Worm (Caenorhabditis elegans): Measurements from ENCODE around the gene F19G12.11.

ce11 chrX:1383546-1383945, 42.8 kb downstream of the F19G12.11 start:
- TF ChIP-seq unc-86 (tag; optimal IDR thresholded peaks at IDR 0.05) (no peak), pros-1 (tag; optimal IDR thresholded peaks at IDR 0.05) (no peak), ceh-34 (tag; optimal IDR thresholded peaks at IDR 0.05) (no peak), pax-1 (tag; optimal IDR thresholded peaks at IDR 0.05) (no peak), C38D4.7 (GFP tag; optimal IDR thresholded peaks at IDR 0.05) (no peak)
